Fruit fly (Drosophila melanogaster): ENCODE data around the gene CG6283.

CG6283 gene

dm6 chr3R:26984437-26984836, 36.7 kb downstream of the CG6283 start:
- no peak for TF ChIP-seq CG5204 (GFP tag; optimal IDR thresholded peaks at IDR 0.05)
- no peak for TF ChIP-seq toe (GFP tag; optimal IDR thresholded peaks at IDR 0.05)
- TF ChIP-seq bab1 (GFP tag; optimal IDR thresholded peaks at IDR 0.05): no peak
- no peak for TF ChIP-seq CG11617 (GFP tag; optimal IDR thresholded peaks at IDR 0.05)
- no peak for TF ChIP-seq cnc (optimal IDR thresholded peaks at IDR 0.05)
- no peak for TF ChIP-seq tj (GFP tag; optimal IDR thresholded peaks at IDR 0.05)
- TF ChIP-seq CG7101 (tag; optimal IDR thresholded peaks at IDR 0.05): no peak
- no peak for TF ChIP-seq Clk (GFP tag; optimal IDR thresholded peaks at IDR 0.05)
- TF ChIP-seq ovo (GFP tag; optimal IDR thresholded peaks at IDR 0.05): no peak
- TF ChIP-seq pad (GFP tag; optimal IDR thresholded peaks at IDR 0.05): no peak
- TF ChIP-seq kay (GFP tag; ENCODE audit: borderline replicate concordance): no peak

dm6 chr3R:26982106-26982505, 39.1 kb downstream of the CG6283 start:
- TF ChIP-seq Hr96 (GFP tag; optimal IDR thresholded peaks at IDR 0.05) (no peak), CG1620 (GFP tag; optimal IDR thresholded peaks at IDR 0.05) (no peak), cnc (optimal IDR thresholded peaks at IDR 0.05) (no peak), CG7101 (tag; optimal IDR thresholded peaks at IDR 0.05) (no peak), tj (GFP tag; optimal IDR thresholded peaks at IDR 0.05) (no peak), Clk (GFP tag; optimal IDR thresholded peaks at IDR 0.05) (no peak), pad (GFP tag; optimal IDR thresholded peaks at IDR 0.05) (no peak), CG7045 (GFP tag; optimal IDR thresholded peaks at IDR 0.05) (no peak), Mnt (GFP tag; optimal IDR thresholded peaks at IDR 0.05) (no peak)

dm6 chr3R:26980282-26980691, 40.9 kb downstream of the CG6283 start:
- no peak for TF ChIP-seq CG7101 (tag; optimal IDR thresholded peaks at IDR 0.05)
- peak; percentile 29 for TF ChIP-seq kay (GFP tag; ENCODE audit: borderline replicate concordance)
- TF ChIP-seq CG1620 (GFP tag; optimal IDR thresholded peaks at IDR 0.05): no peak
- peak; percentile 42 for TF ChIP-seq bab1 (GFP tag; optimal IDR thresholded peaks at IDR 0.05)

dm6 chr3R:26978241-26978640, 42.9 kb downstream of the CG6283 start, which contains the start of the genes CG14253 and CG46313:
CG14253 (plus strand) TSS chr3R:26978541.
CG46313 (plus strand) TSS chr3R:26978541.
- TF ChIP-seq Crg-1 (GFP tag; optimal IDR thresholded peaks at IDR 0.05): no peak
- TF ChIP-seq CG5204 (GFP tag; optimal IDR thresholded peaks at IDR 0.05): no peak
- TF ChIP-seq CG12768 (GFP tag; optimal IDR thresholded peaks at IDR 0.05): no peak
- TF ChIP-seq ovo (GFP tag; optimal IDR thresholded peaks at IDR 0.05): no peak
- no peak for TF ChIP-seq CG1620 (GFP tag; optimal IDR thresholded peaks at IDR 0.05)
- no peak for TF ChIP-seq CG7101 (tag; optimal IDR thresholded peaks at IDR 0.05)
- TF ChIP-seq kay (GFP tag; ENCODE audit: borderline replicate concordance): no peak
- no peak for TF ChIP-seq cnc (optimal IDR thresholded peaks at IDR 0.05)

All from whole organism, adult.